Fruit fly (Drosophila melanogaster) whole organism, embryonic: ENCODE data around the gene Polr3A.

ENCODE experiments used
- Atf3 ChIP-seq: fragments of 200-800 bp; sonication (Bioruptor generic); optimal IDR thresholded peaks from 3 replicates; lab custom pipeline; 2016; ENCODE audit warnings: missing biosample characterization, missing genetic modification characterization
- Bteb2 ChIP-seq: fragments of 200-800 bp; sonication (Bioruptor generic); optimal IDR thresholded peaks from 2 replicates; lab custom pipeline; 2016; ENCODE audit warnings: missing biosample characterization, missing genetic modification characterization
- CG10274 ChIP-seq: fragments of 200-800 bp; sonication (Bioruptor generic); optimal IDR thresholded peaks from 3 replicates; lab custom pipeline; 2017; ENCODE audit warnings: missing biosample characterization, mild to moderate bottlenecking, missing genetic modification characterization
- CG10431 ChIP-seq: fragments of 200-800 bp; sonication (Bioruptor generic); optimal IDR thresholded peaks from 3 replicates; lab custom pipeline; 2018; ENCODE audit warnings: missing biosample characterization, mild to moderate bottlenecking, missing genetic modification characterization
- CG12071 ChIP-seq: fragments of 200-800 bp; sonication (Bioruptor generic); optimal IDR thresholded peaks from 3 replicates; lab custom pipeline; 2018; ENCODE audit warnings: missing biosample characterization, mild to moderate bottlenecking, missing genetic modification characterization
- CG14441 ChIP-seq: fragments of 200-800 bp; sonication (Bioruptor generic); IDR thresholded peaks from 2 replicates; pipeline ENCODE4 v1.3.6; 2022; ENCODE audit warnings: missing biosample characterization, missing genetic modification characterization
- CG14710 ChIP-seq: fragments of 200-800 bp; sonication (Bioruptor generic); optimal IDR thresholded peaks from 3 replicates; lab custom pipeline; 2019; ENCODE audit warnings: missing biosample characterization, mild to moderate bottlenecking, missing genetic modification characterization, moderate library complexity
- CG15269 ChIP-seq: fragments of 200-800 bp; sonication (Bioruptor generic); optimal IDR thresholded peaks from 2 replicates; lab custom pipeline; 2018; ENCODE audit warnings: missing biosample characterization, mild to moderate bottlenecking, missing genetic modification characterization, moderate library complexity
- CG16779 ChIP-seq: fragments of 200-800 bp; sonication (Bioruptor generic); IDR thresholded peaks from 2 replicates; pipeline ENCODE4 v1.3.6; 2022; ENCODE audit warnings: missing biosample characterization, missing genetic modification characterization
- CG1792 ChIP-seq: fragments of 200-800 bp; sonication (Bioruptor generic); optimal IDR thresholded peaks from 2 replicates; lab custom pipeline; 2016; ENCODE audit warnings: missing biosample characterization, missing genetic modification characterization
- CG18262 ChIP-seq: fragments of 200-800 bp; optimal IDR thresholded peaks from 3 replicates; lab custom pipeline; 2019; ENCODE audit warnings: missing biosample characterization, mild to moderate bottlenecking, missing genetic modification characterization, moderate library complexity
- CG31224 ChIP-seq: fragments of 200-800 bp; sonication (Bioruptor generic); IDR thresholded peaks from 2 replicates; pipeline ENCODE4 v1.3.6; 2022; ENCODE audit warnings: missing biosample characterization, missing genetic modification characterization
- CG3281 ChIP-seq: fragments of 200-800 bp; sonication (Bioruptor generic); optimal IDR thresholded peaks from 3 replicates; lab custom pipeline; 2017; ENCODE audit warnings: missing biosample characterization, mild to moderate bottlenecking, missing genetic modification characterization
- CG34224 ChIP-seq: fragments of 200-800 bp; sonication (Bioruptor generic); IDR thresholded peaks from 3 replicates; pipeline ENCODE4 v1.3.6; 2022; ENCODE audit warnings: missing biosample characterization, missing genetic modification characterization; ENCODE audit not compliant: partially characterized antibody
- CG3847 ChIP-seq: fragments of 200-800 bp; sonication (Bioruptor generic); IDR thresholded peaks from 2 replicates; pipeline ENCODE4 v1.3.6; 2022; ENCODE audit warnings: missing biosample characterization, missing genetic modification characterization
- CG4328 ChIP-seq: fragments of 200-800 bp; sonication (Bioruptor generic); optimal IDR thresholded peaks from 3 replicates; lab custom pipeline; 2017; ENCODE audit warnings: missing biosample characterization, missing genetic modification reagents, missing genetic modification characterization
- CG4424 ChIP-seq: fragments of 200-800 bp; sonication (Bioruptor generic); optimal IDR thresholded peaks from 3 replicates; lab custom pipeline; 2016; ENCODE audit warnings: missing biosample characterization, missing genetic modification characterization
- CG6765 ChIP-seq: fragments of 200-800 bp; sonication (Bioruptor generic); optimal IDR thresholded peaks from 3 replicates; lab custom pipeline; 2017; ENCODE audit warnings: missing biosample characterization, mild to moderate bottlenecking, missing genetic modification characterization
- CG7987 ChIP-seq: fragments of 200-800 bp; sonication (Bioruptor generic); optimal IDR thresholded peaks from 2 replicates; lab custom pipeline; 2018; ENCODE audit warnings: missing biosample characterization, mild to moderate bottlenecking, missing genetic modification characterization, moderate library complexity
- CG9609 ChIP-seq: fragments of 200-800 bp; sonication (Bioruptor generic); optimal IDR thresholded peaks from 3 replicates; lab custom pipeline; 2016; ENCODE audit warnings: missing biosample characterization, missing genetic modification characterization
- D19A ChIP-seq: fragments of 200-800 bp; optimal IDR thresholded peaks from 3 replicates; lab custom pipeline; 2019; ENCODE audit warnings: missing biosample characterization, mild to moderate bottlenecking, missing genetic modification characterization, moderate library complexity
- Dbx ChIP-seq: fragments of 200-800 bp; sonication (Bioruptor generic); IDR thresholded peaks from 3 replicates; pipeline ENCODE4 v1.3.6; 2022; ENCODE audit warnings: missing biosample characterization, missing genetic modification characterization
- Dfd ChIP-seq, 2 experiments: fragments of >200 bp; optimal IDR thresholded peaks; 2 replicates each; lab custom pipeline; 2017; ENCODE audit warnings: missing biosample characterization in 2 of 2, missing genetic modification characterization in 2 of 2
- Doc2 ChIP-seq: fragments of 200-800 bp; sonication (Bioruptor generic); IDR thresholded peaks from 2 replicates; pipeline ENCODE4 v1.3.6; 2022; ENCODE audit warnings: missing biosample characterization, missing genetic modification characterization
- E2f1 ChIP-seq: fragments of 200-800 bp; sonication (Bioruptor generic); IDR thresholded peaks from 2 replicates; pipeline ENCODE4 v1.3.6; 2022; ENCODE audit warnings: missing biosample characterization, missing genetic modification characterization
- ERR ChIP-seq: fragments of 200-800 bp; sonication (Bioruptor generic); optimal IDR thresholded peaks from 2 replicates; lab custom pipeline; 2016; ENCODE audit warnings: missing biosample characterization, missing genetic modification characterization
- Fer1 ChIP-seq: fragments of 200-800 bp; sonication (Bioruptor generic); optimal IDR thresholded peaks from 2 replicates; lab custom pipeline; 2017; ENCODE audit warnings: missing biosample characterization, mild to moderate bottlenecking, missing genetic modification characterization
- Hsf ChIP-seq: fragments of 200-800 bp; sonication (Bioruptor generic); optimal IDR thresholded peaks from 3 replicates; lab custom pipeline; 2016; ENCODE audit warnings: missing biosample characterization, missing genetic modification characterization
- Scr ChIP-seq: fragments of 200-800 bp; sonication (Bioruptor generic); IDR thresholded peaks from 2 replicates; pipeline ENCODE4 v1.3.6; 2022; ENCODE audit warnings: missing biosample characterization, missing genetic modification characterization; ENCODE audit not compliant: partially characterized antibody
- TFAM ChIP-seq: fragments of 200-800 bp; sonication (Bioruptor generic); optimal IDR thresholded peaks from 2 replicates; lab custom pipeline; 2017; ENCODE audit warnings: missing biosample characterization, missing genetic modification characterization, inconsistent platforms
- az2 ChIP-seq: fragments of 200-800 bp; sonication (Bioruptor generic); optimal IDR thresholded peaks from 3 replicates; lab custom pipeline; 2016; ENCODE audit warnings: missing biosample characterization, missing genetic modification characterization
- bab2 ChIP-seq: fragments of 200-800 bp; sonication (Bioruptor generic); optimal IDR thresholded peaks from 2 replicates; lab custom pipeline; 2016; ENCODE audit warnings: missing biosample characterization, missing genetic modification characterization
- chm ChIP-seq: fragments of 200-800 bp; sonication (Bioruptor generic); IDR thresholded peaks from 2 replicates; pipeline ENCODE4 v1.3.6; 2022; ENCODE audit warnings: missing biosample characterization, missing genetic modification characterization
- exex ChIP-seq: fragments of 200-800 bp; sonication (Bioruptor generic); optimal IDR thresholded peaks from 4 replicates; lab custom pipeline; 2018; ENCODE audit warnings: missing biosample characterization, mild to moderate bottlenecking, missing genetic modification characterization, moderate library complexity
- fd3F ChIP-seq: fragments of 200-800 bp; sonication (Bioruptor generic); optimal IDR thresholded peaks from 2 replicates; lab custom pipeline; 2018; ENCODE audit warnings: missing biosample characterization, mild to moderate bottlenecking, missing genetic modification characterization, moderate library complexity
- grau ChIP-seq: fragments of 200-800 bp; optimal IDR thresholded peaks from 3 replicates; lab custom pipeline; 2019; ENCODE audit warnings: missing biosample characterization, mild to moderate bottlenecking, missing genetic modification characterization, moderate library complexity
- gsb ChIP-seq: fragments of 200-800 bp; sonication (Bioruptor generic); IDR thresholded peaks from 2 replicates; pipeline ENCODE4 v1.3.6; 2022; ENCODE audit warnings: missing biosample characterization, missing genetic modification characterization
- hbn ChIP-seq: fragments of 200-800 bp; sonication (Bioruptor generic); IDR thresholded peaks from 2 replicates; pipeline ENCODE4 v1.3.6; 2022; ENCODE audit warnings: missing biosample characterization, missing genetic modification characterization; ENCODE audit not compliant: partially characterized antibody
- her ChIP-seq: fragments of 200-800 bp; sonication (Bioruptor generic); optimal IDR thresholded peaks from 2 replicates; lab custom pipeline; 2016; ENCODE audit warnings: missing biosample characterization, missing genetic modification characterization
- insv ChIP-seq, 2 experiments: fragments of 200-800 bp; sonication (Bioruptor generic); optimal IDR thresholded peaks; 3 replicates each; lab custom pipeline; 2016 to 2018; ENCODE audit warnings: missing biosample characterization in 2 of 2, missing genetic modification characterization in 2 of 2
- nom ChIP-seq: fragments of 200-800 bp; sonication (Bioruptor generic); optimal IDR thresholded peaks from 2 replicates; lab custom pipeline; 2017; ENCODE audit warnings: missing biosample characterization, missing genetic modification characterization, mild to moderate bottlenecking, moderate library complexity, missing genetic modification reagents
- peb ChIP-seq: fragments of 200-800 bp; sonication (Bioruptor generic); IDR thresholded peaks from 2 replicates; pipeline ENCODE4 v1.3.6; 2022; ENCODE audit warnings: missing biosample characterization, missing genetic modification characterization
- ranshi ChIP-seq: fragments of 200-800 bp; sonication (Bioruptor generic); IDR thresholded peaks from 2 replicates; pipeline ENCODE4 v1.3.6; 2022; ENCODE audit warnings: missing biosample characterization, missing genetic modification characterization
- sim ChIP-seq: fragments of 200-800 bp; sonication (Bioruptor generic); IDR thresholded peaks from 2 replicates; pipeline ENCODE4 v1.3.6; 2022; ENCODE audit warnings: missing biosample characterization, missing genetic modification characterization
- sisA ChIP-seq: fragments of 200-800 bp; sonication (Bioruptor generic); IDR thresholded peaks from 2 replicates; pipeline ENCODE4 v1.3.6; 2022; ENCODE audit warnings: missing biosample characterization, missing genetic modification characterization
- sr ChIP-seq: fragments of 200-800 bp; sonication (Bioruptor generic); IDR thresholded peaks from 3 replicates; pipeline ENCODE4 v1.3.6; 2022; ENCODE audit warnings: missing biosample characterization, missing genetic modification characterization
- sug ChIP-seq: fragments of 200-800 bp; optimal IDR thresholded peaks from 2 replicates; lab custom pipeline; 2019; ENCODE audit warnings: missing biosample characterization, mild to moderate bottlenecking, missing genetic modification characterization, moderate library complexity
- twi ChIP-seq: fragments of 200-800 bp; optimal IDR thresholded peaks from 2 replicates; lab custom pipeline; 2019; ENCODE audit warnings: missing biosample characterization, mild to moderate bottlenecking, missing genetic modification characterization, moderate library complexity
- zfh1 ChIP-seq: fragments of 200-800 bp; sonication (Bioruptor generic); IDR thresholded peaks from 3 replicates; pipeline ENCODE4 v1.3.6; 2022; ENCODE audit warnings: missing biosample characterization, missing genetic modification characterization

The Polr3A gene

DNA sequence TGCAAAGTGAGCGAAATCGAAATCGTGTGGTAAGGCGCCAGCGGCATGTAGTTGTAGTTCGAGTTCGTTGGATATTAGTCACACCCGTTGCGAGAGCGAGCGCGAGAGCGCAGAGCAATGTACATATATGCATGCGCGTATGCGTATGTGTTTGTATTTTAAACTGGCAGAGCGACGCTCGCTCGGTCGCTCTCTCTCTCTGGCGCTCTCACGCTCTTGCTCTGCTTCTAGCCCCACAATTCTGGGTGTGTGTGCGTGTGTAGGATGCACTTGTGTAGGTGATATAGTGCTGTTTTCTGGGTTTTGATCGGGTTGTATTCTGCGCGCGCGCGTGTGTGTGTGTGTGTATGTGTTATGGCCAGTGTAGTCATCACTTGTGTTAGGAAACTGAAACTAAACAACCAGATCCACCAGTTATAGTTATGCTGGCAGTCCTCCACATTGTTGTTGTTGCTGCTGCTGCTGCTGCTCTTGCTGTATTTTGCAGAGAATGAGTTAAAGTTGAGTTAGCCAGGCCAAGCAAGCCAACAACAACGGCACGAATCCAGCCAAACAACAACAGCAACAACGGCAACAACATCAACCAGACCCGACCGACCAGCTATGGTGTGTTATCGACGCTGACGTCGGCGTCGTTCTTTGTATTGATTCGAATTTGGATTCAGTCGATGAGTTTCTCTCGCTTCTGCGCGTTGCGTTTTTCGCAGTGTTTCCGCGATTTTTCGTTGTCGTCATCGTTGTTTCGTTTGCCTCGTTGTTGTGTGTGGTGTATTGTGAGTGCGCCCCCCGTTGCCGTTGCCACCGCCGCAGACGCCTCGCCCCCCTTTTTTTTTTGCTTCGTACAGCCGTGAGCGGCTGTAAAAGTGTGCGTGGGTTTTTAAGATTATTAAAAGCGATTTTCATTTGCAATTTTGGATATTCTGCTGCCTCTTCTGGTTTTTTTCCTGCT is 49.2 kb downstream of the Polr3A start:
- TF ChIP-seq fd3F (GFP tag; lab: Kevin White, UChicago) (no peak), CG7987 (GFP tag; lab: Kevin White, UChicago) (no peak), CG4424 (GFP tag; lab: Kevin White, UChicago) (no peak), E2f1 (GFP tag; lab: Robert Waterston, UW) (no peak), CG10274 (GFP tag; lab: Kevin White, UChicago) (no peak), chm (peak; percentile 26; the same call in 1 of the 2 replicates), Scr (GFP tag; lab: Robert Waterston, UW) (peak; percentile 23; the same call in 1 of the 2 replicates), az2 (GFP tag; lab: Kevin White, UChicago) (no peak), CG16779 (GFP tag; lab: Robert Waterston, UW) (no peak), sim (GFP tag; lab: Robert Waterston, UW) (no peak), zfh1 (GFP tag; lab: Robert Waterston, UW) (no peak), CG4328 (GFP tag; lab: Kevin White, UChicago) (no peak), insv (GFP tag; optimal IDR thresholded peaks at IDR 0.05; lab: Kevin White, UChicago) (peak in 1 of 2 experiments; percentile 64), Dfd (GFP tag; optimal IDR thresholded peaks at IDR 0.05; lab: Kevin White, UChicago) (peak in 1 of 2 experiments; percentile 37), hbn (GFP tag; lab: Robert Waterston, UW) (peak; percentile 27; the same call in 1 of the 2 replicates), CG14441 (GFP tag; lab: Robert Waterston, UW) (no peak), bab2 (GFP tag; lab: Kevin White, UChicago) (no peak), CG10431 (GFP tag; lab: Kevin White, UChicago) (peak; percentile 76), Bteb2 (GFP tag; lab: Kevin White, UChicago) (no peak), CG31224 (GFP tag; lab: Robert Waterston, UW) (no peak), Dbx (GFP tag; lab: Robert Waterston, UW) (peak; percentile 46; the same call in 1 of the 3 replicates), sisA (GFP tag; lab: Robert Waterston, UW) (no peak), CG12071 (GFP tag; lab: Kevin White, UChicago) (no peak), CG3281 (GFP tag; lab: Kevin White, UChicago) (no peak), D19A (no peak), exex (tag; lab: Kevin White, UChicago) (peak; percentile 1), twi (tag; lab: Kevin White, UChicago) (no peak), CG15269 (tag; lab: Kevin White, UChicago) (no peak), CG6765 (GFP tag; lab: Kevin White, UChicago) (peak; percentile 56), Atf3 (GFP tag; lab: Kevin White, UChicago) (no peak), ERR (GFP tag; lab: Kevin White, UChicago) (no peak), TFAM (no peak), Doc2 (no peak), CG3847 (GFP tag; lab: Robert Waterston, UW) (no peak), CG18262 (tag; lab: Kevin White, UChicago) (no peak), Fer1 (peak; percentile 12), peb (GFP tag; lab: Robert Waterston, UW) (no peak), gsb (GFP tag; lab: Robert Waterston, UW) (no peak), ranshi (no peak), CG34224 (GFP tag; lab: Robert Waterston, UW) (peak; percentile 65), CG9609 (GFP tag; lab: Kevin White, UChicago) (no peak), her (GFP tag; lab: Kevin White, UChicago) (no peak), sr (GFP tag; lab: Robert Waterston, UW) (peak; percentile 82), Hsf (GFP tag; lab: Kevin White, UChicago) (no peak), CG1792 (GFP tag; lab: Kevin White, UChicago) (no peak), sug (peak; percentile 26), grau (tag; lab: Kevin White, UChicago) (no peak), nom (peak; percentile 50), CG14710 (tag; lab: Kevin White, UChicago) (peak; percentile 10)
